Fruit fly (Drosophila melanogaster): ENCODE results near the gene CG14143.

Gene CG14143

dm6 chr3L:11091943-11092609 is 42.7 kb upstream of the CG14143 start (continued):
- TF ChIP-seq Xbp1 (GFP tag; optimal IDR thresholded peaks at IDR 0.05) (peak; percentile 51), az2 (GFP tag; optimal IDR thresholded peaks at IDR 0.05) (peak; percentile 27), CG12744 (GFP tag; optimal IDR thresholded peaks at IDR 0.05) (no peak), CG31388 (GFP tag; optimal IDR thresholded peaks at IDR 0.05) (no peak), CG7963 (GFP tag; IDR thresholded peaks at IDR 0.05; ENCODE audit: partially characterized antibody) (0 out of 3 replicates have a peak, but pooled peaks have one; percentile 13), Ptx1 (GFP tag; IDR thresholded peaks at IDR 0.05) (peak; percentile 30; the same call in 1 of the 2 replicates), Hmr (GFP tag; optimal IDR thresholded peaks at IDR 0.05) (peak; percentile 59), CG13424 (tag; optimal IDR thresholded peaks at IDR 0.05) (no peak), rib (GFP tag; IDR thresholded peaks at IDR 0.05) (no peak), CG1233 (GFP tag; optimal IDR thresholded peaks at IDR 0.05) (peak; percentile 12), ranshi (GFP tag; IDR thresholded peaks at IDR 0.05) (peak; percentile 13; the same call in 1 of the 2 replicates), Ets97D (GFP tag; optimal IDR thresholded peaks at IDR 0.05) (peak; percentile 63), CG4424 (GFP tag; optimal IDR thresholded peaks at IDR 0.05) (peak; percentile 51), CG11247 (GFP tag; IDR thresholded peaks at IDR 0.05) (peak; percentile 68), tll (GFP tag; optimal IDR thresholded peaks at IDR 0.05) (no peak), lola (GFP tag; optimal IDR thresholded peaks at IDR 0.05) (no peak), CG18764 (GFP tag; optimal IDR thresholded peaks at IDR 0.05) (peak; percentile 52), Mes4 (GFP tag; optimal IDR thresholded peaks at IDR 0.05) (peak; percentile 57), CG9817 (tag; optimal IDR thresholded peaks at IDR 0.05) (peak; percentile 10), CG1792 (GFP tag; optimal IDR thresholded peaks at IDR 0.05) (peak; percentile 36), Dip3 (GFP tag; optimal IDR thresholded peaks at IDR 0.05) (peak; percentile 48), CG1529 (GFP tag; optimal IDR thresholded peaks at IDR 0.05) (peak; percentile 3), salm (tag; optimal IDR thresholded peaks at IDR 0.05) (no peak), CG2129 (GFP tag; IDR thresholded peaks at IDR 0.05; ENCODE audit: partially characterized antibody) (no peak), nau (GFP tag; optimal IDR thresholded peaks at IDR 0.05) (peak; percentile 47), Opbp (GFP tag; IDR thresholded peaks at IDR 0.05; ENCODE audit: partially characterized antibody) (peak; percentile 42; the same call in 1 of the 3 replicates), CG14965 (GFP tag; optimal IDR thresholded peaks at IDR 0.05; ENCODE audit: borderline replicate concordance) (no peak), HmgZ (tag; optimal IDR thresholded peaks at IDR 0.05) (peak; percentile 42), Dll (GFP tag; IDR thresholded peaks at IDR 0.05; ENCODE audit: partially characterized antibody) (no peak), NFAT (GFP tag; IDR thresholded peaks at IDR 0.05) (no peak; the same call in 1 of the 2 replicates), Atf3 (GFP tag; optimal IDR thresholded peaks at IDR 0.05) (no peak), da (GFP tag; optimal IDR thresholded peaks at IDR 0.05) (no peak), crc (GFP tag; optimal IDR thresholded peaks at IDR 0.05) (peak; percentile 22), chm (GFP tag; IDR thresholded peaks at IDR 0.05) (peak; percentile 84), CG6175 (GFP tag; IDR thresholded peaks at IDR 0.05) (no peak), CG6765 (GFP tag; optimal IDR thresholded peaks at IDR 0.05) (no peak), CG15514 (GFP tag; optimal IDR thresholded peaks at IDR 0.05) (peak; percentile 62), Hr51 (GFP tag; optimal IDR thresholded peaks at IDR 0.05) (peak in 1 of 2 experiments; percentile 66), CG3995 (GFP tag; optimal IDR thresholded peaks at IDR 0.05) (peak; percentile 28), trem (tag; optimal IDR thresholded peaks at IDR 0.05) (peak; percentile 32), usp (GFP tag; optimal IDR thresholded peaks at IDR 0.05) (no peak), dm (GFP tag; optimal IDR thresholded peaks at IDR 0.05) (no peak), Poxn (GFP tag; IDR thresholded peaks at IDR 0.05) (no peak), NC2α (GFP tag; optimal IDR thresholded peaks at IDR 0.05) (no peak), pnt (GFP tag; optimal IDR thresholded peaks at IDR 0.05) (no peak), CG18599 (GFP tag; optimal IDR thresholded peaks at IDR 0.05) (peak; percentile 47), CG2875 (GFP tag; optimal IDR thresholded peaks at IDR 0.05) (no peak), CG9215 (GFP tag; IDR thresholded peaks at IDR 0.05) (0 out of 2 replicates have a peak, but pooled peaks have one; percentile 6), HLHmδ (GFP tag; optimal IDR thresholded peaks at IDR 0.05) (peak; percentile 33)

Data from whole organism, embryonic.